Worm (Caenorhabditis elegans) whole organism, mixed stage, embryonic: Measurements from ENCODE around the gene npr-26.

Experiments
- M03D4.4 ChIP-seq: sonication (generic microtip); optimal IDR thresholded peaks from 2 replicates; lab custom pipeline; 2017; ENCODE audit warnings: mild to moderate bottlenecking, missing genetic modification characterization, missing compliant biosample characterization
- blmp-1 ChIP-seq: fragments of 150-350 bp; optimal IDR thresholded peaks from 2 replicates; lab custom pipeline; 2014; ENCODE audit warnings: missing biosample characterization, missing genetic modification characterization
- ceh-43 ChIP-seq: fragments of 200-800 bp; sonication (Bioruptor generic); optimal IDR thresholded peaks from 2 replicates; lab custom pipeline; 2018; ENCODE audit warnings: mild to moderate bottlenecking, missing genetic modification characterization, moderate library complexity, missing compliant biosample characterization
- ceh-83 ChIP-seq: fragments of 200-800 bp; sonication (Bioruptor generic); optimal IDR thresholded peaks from 2 replicates; lab custom pipeline; 2018; ENCODE audit warnings: mild to moderate bottlenecking, missing genetic modification characterization, missing compliant biosample characterization
- drap-1 ChIP-seq: fragments of 200-800 bp; sonication (Bioruptor generic); optimal IDR thresholded peaks from 3 replicates; lab custom pipeline; 2018; ENCODE audit warnings: mild to moderate bottlenecking, missing genetic modification characterization, missing compliant biosample characterization
- elt-1 ChIP-seq: sonication (generic microtip); optimal IDR thresholded peaks from 2 replicates; lab custom pipeline; 2017; ENCODE audit warnings: missing genetic modification characterization, mild to moderate bottlenecking, missing compliant biosample characterization, antibody characterized with exemption, moderate library complexity, borderline replicate concordance; ENCODE audit not compliant: insufficient read depth
- lsy-2 ChIP-seq: fragments of 150-350 bp; optimal IDR thresholded peaks from 2 replicates; lab custom pipeline; 2014; ENCODE audit warnings: missing biosample characterization, missing genetic modification characterization
- mab-5 ChIP-seq: fragments of 150-350 bp; optimal IDR thresholded peaks from 2 replicates; lab custom pipeline; 2014; ENCODE audit warnings: missing biosample characterization, missing genetic modification characterization
- mep-1 ChIP-seq: fragments of 150-350 bp; optimal IDR thresholded peaks from 2 replicates; lab custom pipeline; 2017; ENCODE audit warnings: missing biosample characterization, missing genetic modification reagents, missing genetic modification characterization, inconsistent platforms
- mls-2 ChIP-seq: sonication (generic microtip); optimal IDR thresholded peaks from 2 replicates; lab custom pipeline; 2016; ENCODE audit warnings: mild to moderate bottlenecking, missing genetic modification characterization, moderate library complexity, missing compliant biosample characterization
- nhr-12 ChIP-seq: fragments of 150-350 bp; optimal IDR thresholded peaks from 2 replicates; lab custom pipeline; 2014; ENCODE audit warnings: missing biosample characterization, missing genetic modification characterization
- nhr-237 ChIP-seq: fragments of 150-350 bp; optimal IDR thresholded peaks from 2 replicates; lab custom pipeline; 2014; ENCODE audit warnings: missing biosample characterization, missing genetic modification characterization
- nhr-28 ChIP-seq: fragments of 150-350 bp; optimal IDR thresholded peaks from 2 replicates; lab custom pipeline; 2014; ENCODE audit warnings: missing biosample characterization, missing genetic modification characterization
- nhr-76 ChIP-seq: sonication (generic microtip); optimal IDR thresholded peaks from 2 replicates; lab custom pipeline; 2017; ENCODE audit warnings: missing biosample characterization, missing genetic modification characterization
- sem-2 ChIP-seq: fragments of 200-800 bp; sonication (Bioruptor generic); optimal IDR thresholded peaks from 2 replicates; lab custom pipeline; 2018; ENCODE audit warnings: mild to moderate bottlenecking, missing genetic modification characterization, missing compliant biosample characterization
- snpc-4 ChIP-seq: fragments of 150-350 bp; optimal IDR thresholded peaks from 2 replicates; lab custom pipeline; 2014; ENCODE audit warnings: missing biosample characterization, missing genetic modification characterization
- sptf-1 ChIP-seq: sonication (generic microtip); optimal IDR thresholded peaks from 2 replicates; lab custom pipeline; 2017; ENCODE audit warnings: mild to moderate bottlenecking, missing genetic modification characterization, moderate library complexity, missing compliant biosample characterization
- tbx-8 ChIP-seq: fragments of 200-800 bp; sonication (Bioruptor generic); optimal IDR thresholded peaks from 2 replicates; lab custom pipeline; 2018; ENCODE audit warnings: mild to moderate bottlenecking, missing genetic modification characterization, moderate library complexity, missing compliant biosample characterization
- unc-39 ChIP-seq: fragments of 150-350 bp; optimal IDR thresholded peaks from 2 replicates; lab custom pipeline; 2014; ENCODE audit warnings: missing biosample characterization, missing genetic modification characterization
- zip-8 ChIP-seq: fragments of 150-350 bp; optimal IDR thresholded peaks from 2 replicates; lab custom pipeline; 2014; ENCODE audit warnings: missing biosample characterization, missing genetic modification characterization

Gene npr-26

ce11 chrIV:17367294-17367693 lies 50.3 kb downstream of the npr-26 start, which contains the start of gene zipt-17:
Gene zipt-17, minus strand, starts transcription at chrIV:17367394.
- TF ChIP-seq elt-1 (no peak), snpc-4 (no peak), sem-2 (GFP tag; lab: Kevin White, UChicago) (no peak), nhr-237 (tag; lab: Kevin White, UChicago) (no peak), mls-2 (tag; lab: Kevin White, UChicago) (no peak)

- no peak for TF ChIP-seq nhr-28 (tag; lab: Kevin White, UChicago)
- TF ChIP-seq nhr-237 (tag; lab: Kevin White, UChicago): no peak
- TF ChIP-seq tbx-8 (GFP tag; lab: Kevin White, UChicago): no peak
- TF ChIP-seq sem-2 (GFP tag; lab: Kevin White, UChicago): no peak
- TF ChIP-seq M03D4.4 (tag; lab: Kevin White, UChicago): no peak
- TF ChIP-seq mab-5 (tag; lab: Kevin White, UChicago): no peak
- no peak for TF ChIP-seq ceh-83 (GFP tag; lab: Kevin White, UChicago)
- TF ChIP-seq nhr-76 (tag; lab: Kevin White, UChicago): no peak
- no peak for TF ChIP-seq ceh-43 (GFP tag; lab: Kevin White, UChicago)
- TF ChIP-seq blmp-1 (tag; lab: Kevin White, UChicago): no peak
- no peak for TF ChIP-seq zip-8 (tag; lab: Kevin White, UChicago)
- TF ChIP-seq snpc-4: no peak
- no peak for TF ChIP-seq mep-1
- no peak for TF ChIP-seq drap-1 (GFP tag; lab: Kevin White, UChicago)
- TF ChIP-seq sptf-1 (tag; lab: Kevin White, UChicago): no peak
- no peak for TF ChIP-seq elt-1
- TF ChIP-seq lsy-2: no peak
- no peak for TF ChIP-seq mls-2 (tag; lab: Kevin White, UChicago)
- no peak for TF ChIP-seq nhr-12 (tag; lab: Kevin White, UChicago)
- TF ChIP-seq unc-39 (tag; lab: Kevin White, UChicago): no peak
Measured at ce11 chrIV:17361143-17361542, 56.5 kb downstream of the npr-26 start, which contains the start of gene clec-202. Gene clec-202, plus strand, starts transcription at chrIV:17361443.
